Fruit fly (Drosophila melanogaster) whole organism: Measurements from ENCODE around the gene CG6414.

Experiments used
- CG8478 ChIP-seq: fragments of >200 bp; optimal IDR thresholded peaks from 2 replicates; lab custom pipeline; 2018; ENCODE audit warnings: inconsistent platforms
- Dll ChIP-seq: fragments of >200 bp; optimal IDR thresholded peaks from 2 replicates; lab custom pipeline; 2017
- EcR ChIP-seq, 2 experiments: fragments of >200 bp; optimal IDR thresholded peaks; 2 replicates each; lab custom pipeline; 2017; ENCODE audit warnings: missing biosample characterization in 2 of 2, missing genetic modification characterization in 2 of 2, missing genetic modification reagents in 2 of 2
- pan ChIP-seq: fragments of >200 bp; optimal IDR thresholded peaks from 2 replicates; lab custom pipeline; 2017
- psq ChIP-seq: fragments of >200 bp; optimal IDR thresholded peaks from 2 replicates; lab custom pipeline; 2017
- usp ChIP-seq: fragments of >200 bp; optimal IDR thresholded peaks from 2 replicates; lab custom pipeline; 2017; ENCODE audit warnings: missing biosample characterization, missing genetic modification characterization, mixed read lengths

DNA sequence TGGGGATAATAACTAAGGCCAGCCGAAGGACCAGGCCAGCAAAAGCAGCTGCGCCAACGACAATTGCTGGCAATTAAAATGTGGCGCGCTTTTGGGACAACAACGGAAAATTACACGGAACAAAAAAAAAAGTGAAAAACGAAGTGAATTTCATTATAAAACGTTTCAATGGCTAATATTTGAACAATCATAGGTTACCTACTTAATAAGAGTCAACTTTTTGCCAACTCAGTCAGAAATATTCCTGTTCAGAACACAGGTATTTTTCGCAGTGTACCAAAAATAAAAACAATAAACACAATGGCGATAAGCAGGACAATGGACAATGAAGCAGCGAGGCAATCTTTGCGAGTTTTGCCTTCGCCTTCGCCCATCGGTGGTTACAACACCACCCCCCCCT lies 33.9 kb upstream of the CG6414 start:
- TF ChIP-seq pan (no peak), Dll (no peak), usp (GFP tag; lab: Kevin White, UChicago) (no peak), psq (lab: Kevin White, UChicago) (no peak), CG8478 (lab: Kevin White, UChicago) (no peak), EcR (GFP tag; optimal IDR thresholded peaks at IDR 0.05; lab: Kevin White, UChicago) (no peak)
